Worm (Caenorhabditis elegans): ENCODE results near the gene egl-1.

DNA sequence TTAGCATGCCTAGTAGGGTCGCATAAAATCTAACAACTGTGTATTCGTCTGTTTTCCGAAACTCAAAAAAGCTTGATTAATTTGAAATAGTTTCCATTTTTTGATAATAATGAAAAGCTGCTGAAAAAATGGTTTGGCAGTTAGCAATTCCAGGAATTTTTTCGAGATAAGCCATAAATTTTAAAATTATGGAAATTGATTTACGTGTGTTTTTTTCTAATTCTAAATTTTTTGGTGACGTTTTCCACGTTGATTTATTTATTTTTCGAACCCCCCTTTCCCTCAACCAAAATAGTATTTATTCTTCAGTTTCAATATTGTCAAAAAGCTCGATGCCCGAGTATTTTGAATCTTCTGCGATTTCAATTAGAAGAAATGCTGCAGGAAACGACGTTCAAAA, 3.3 kb downstream of the egl-1 start, which contains the start of gene F23B12.1:
- TF ChIP-seq ama-1 (optimal IDR thresholded peaks at IDR 0.05) (no peak), F13C5.2 (tag; optimal IDR thresholded peaks at IDR 0.05) (no peak), scrt-1 (GFP tag; IDR thresholded peaks at IDR 0.05) (no peak), sea-1 (GFP tag; conservative IDR thresholded peaks at IDR 0.05) (no peak), flt-1 (GFP tag; IDR thresholded peaks at IDR 0.05) (no peak), ceh-36 (tag; optimal IDR thresholded peaks at IDR 0.05) (no peak), tbx-11 (GFP tag; IDR thresholded peaks at IDR 0.05) (no peak), ets-7 (tag; optimal IDR thresholded peaks at IDR 0.05) (no peak), ceh-13 (GFP tag; optimal IDR thresholded peaks at IDR 0.05) (no peak), hmg-4 (GFP tag; optimal IDR thresholded peaks at IDR 0.05) (no peak), hnd-1 (tag; optimal IDR thresholded peaks at IDR 0.05) (no peak)
